Worm (Caenorhabditis elegans) whole organism, late embryonic: ENCODE results near the gene T26H5.8.
A peak's percentile ranks its signal among the peaks of the same experiment; 100 is the strongest.

ENCODE experiments used
- C08G9.2 ChIP-seq: sonication (generic microtip); optimal IDR thresholded peaks from 2 replicates; lab custom pipeline; 2016; ENCODE audit warnings: mild to moderate bottlenecking, missing genetic modification characterization, moderate library complexity, missing compliant biosample characterization
- C38D4.7 ChIP-seq: fragments of 200-800 bp; sonication (Bioruptor generic); optimal IDR thresholded peaks from 2 replicates; lab custom pipeline; 2018; ENCODE audit warnings: mild to moderate bottlenecking, missing genetic modification characterization, moderate library complexity, missing compliant biosample characterization
- F13H6.1 ChIP-seq: sonication (generic microtip); optimal IDR thresholded peaks from 2 replicates; lab custom pipeline; 2016; ENCODE audit warnings: missing genetic modification characterization, missing compliant biosample characterization
- K02D7.2 ChIP-seq: sonication (generic microtip); optimal IDR thresholded peaks from 2 replicates; lab custom pipeline; 2017; ENCODE audit warnings: mild to moderate bottlenecking, missing genetic modification characterization, missing compliant biosample characterization
- K09A11.1 ChIP-seq: sonication (generic microtip); optimal IDR thresholded peaks from 2 replicates; lab custom pipeline; 2017; ENCODE audit warnings: antibody characterized with exemption, mild to moderate bottlenecking, missing genetic modification characterization, missing compliant biosample characterization; ENCODE audit not compliant: insufficient read depth
- Y22D7AL.16 ChIP-seq: sonication (generic microtip); optimal IDR thresholded peaks from 2 replicates; lab custom pipeline; 2016; ENCODE audit warnings: missing genetic modification characterization, missing compliant biosample characterization
- ahr-1 ChIP-seq: sonication (generic microtip); optimal IDR thresholded peaks from 2 replicates; lab custom pipeline; 2016; ENCODE audit warnings: missing genetic modification characterization, missing compliant biosample characterization
- ceh-19 ChIP-seq: fragments of 200-800 bp; sonication (Bioruptor generic); optimal IDR thresholded peaks from 2 replicates; lab custom pipeline; 2018; ENCODE audit warnings: mild to moderate bottlenecking, missing genetic modification characterization, missing compliant biosample characterization
- ceh-31 ChIP-seq: sonication (generic microtip); optimal IDR thresholded peaks from 2 replicates; lab custom pipeline; 2016; ENCODE audit warnings: missing genetic modification characterization, missing compliant biosample characterization
- ceh-9 ChIP-seq: sonication (generic microtip); optimal IDR thresholded peaks from 2 replicates; lab custom pipeline; 2016; ENCODE audit warnings: mild to moderate bottlenecking, missing genetic modification characterization, inconsistent platforms, missing compliant biosample characterization
- che-1 ChIP-seq: sonication (generic microtip); optimal IDR thresholded peaks from 2 replicates; lab custom pipeline; 2016; ENCODE audit warnings: mild to moderate bottlenecking, missing genetic modification characterization, missing compliant biosample characterization
- dmd-4 ChIP-seq: sonication (generic microtip); optimal IDR thresholded peaks from 2 replicates; lab custom pipeline; 2016; ENCODE audit warnings: borderline replicate concordance, missing genetic modification characterization, missing compliant biosample characterization
- elt-2 ChIP-seq: sonication (generic microtip); optimal IDR thresholded peaks from 2 replicates; lab custom pipeline; 2016; ENCODE audit warnings: missing genetic modification reagents, missing genetic modification characterization, missing compliant biosample characterization
- ets-4 ChIP-seq: sonication (generic microtip); optimal IDR thresholded peaks from 2 replicates; lab custom pipeline; 2016; ENCODE audit warnings: missing genetic modification characterization, missing compliant biosample characterization
- fax-1 ChIP-seq: sonication (generic microtip); optimal IDR thresholded peaks from 2 replicates; lab custom pipeline; 2016; ENCODE audit warnings: missing genotype, missing genetic modification characterization, missing compliant biosample characterization
- fkh-6 ChIP-seq: sonication (generic microtip); optimal IDR thresholded peaks from 2 replicates; lab custom pipeline; 2016; ENCODE audit warnings: missing genetic modification characterization, missing compliant biosample characterization
- gmeb-2 ChIP-seq: sonication (generic microtip); optimal IDR thresholded peaks from 2 replicates; lab custom pipeline; 2016; ENCODE audit warnings: missing genetic modification characterization, inconsistent platforms, missing compliant biosample characterization
- hlh-30 ChIP-seq: sonication (generic microtip); optimal IDR thresholded peaks from 2 replicates; lab custom pipeline; 2017; ENCODE audit warnings: antibody characterized with exemption, missing genetic modification characterization, missing compliant biosample characterization; ENCODE audit not compliant: insufficient read depth
- hlh-8 ChIP-seq: sonication (generic microtip); optimal IDR thresholded peaks from 2 replicates; lab custom pipeline; 2016; ENCODE audit warnings: missing genotype, missing genetic modification characterization, missing compliant biosample characterization
- lim-6 ChIP-seq: sonication (generic microtip); optimal IDR thresholded peaks from 2 replicates; lab custom pipeline; 2016; ENCODE audit warnings: missing genetic modification characterization, missing compliant biosample characterization
- lin-11 ChIP-seq: fragments of 200-800 bp; sonication (Bioruptor generic); optimal IDR thresholded peaks from 2 replicates; lab custom pipeline; 2018; ENCODE audit warnings: mild to moderate bottlenecking, missing genetic modification characterization, missing compliant biosample characterization
- nfya-1 ChIP-seq: sonication (generic microtip); optimal IDR thresholded peaks from 2 replicates; lab custom pipeline; 2017; ENCODE audit warnings: missing genetic modification characterization, mild to moderate bottlenecking, missing compliant biosample characterization, antibody characterized with exemption, moderate library complexity
- npax-4 ChIP-seq: sonication (generic microtip); optimal IDR thresholded peaks from 2 replicates; lab custom pipeline; 2016; ENCODE audit warnings: missing genetic modification characterization, missing compliant biosample characterization
- pat-9 ChIP-seq: fragments of 200-800 bp; sonication (Bioruptor generic); optimal IDR thresholded peaks from 2 replicates; lab custom pipeline; 2018; ENCODE audit warnings: mild to moderate bottlenecking, missing genetic modification characterization, moderate library complexity, missing compliant biosample characterization
- pax-1 ChIP-seq: fragments of 150-350 bp; optimal IDR thresholded peaks from 2 replicates; lab custom pipeline; 2014; ENCODE audit warnings: missing biosample characterization, missing genetic modification characterization
- pha-2 ChIP-seq: sonication (generic microtip); optimal IDR thresholded peaks from 2 replicates; lab custom pipeline; 2017; ENCODE audit warnings: mild to moderate bottlenecking, missing genetic modification characterization, missing compliant biosample characterization
- pha-4 ChIP-seq: fragments of 150-350 bp; optimal IDR thresholded peaks from 2 replicates; lab custom pipeline; 2018; ENCODE audit warnings: missing biosample characterization, missing genetic modification reagents, missing genetic modification characterization
- pqm-1 ChIP-seq: sonication (generic microtip); optimal IDR thresholded peaks from 2 replicates; lab custom pipeline; 2016; ENCODE audit warnings: missing genetic modification characterization, missing compliant biosample characterization
- pros-1 ChIP-seq: fragments of 150-350 bp; optimal IDR thresholded peaks from 2 replicates; lab custom pipeline; 2014; ENCODE audit warnings: missing biosample characterization, missing genetic modification reagents, missing genetic modification characterization
- ref-2 ChIP-seq: sonication (generic microtip); optimal IDR thresholded peaks from 2 replicates; lab custom pipeline; 2016; ENCODE audit warnings: missing genetic modification characterization, missing compliant biosample characterization
- rnt-1 ChIP-seq: sonication (generic microtip); optimal IDR thresholded peaks from 2 replicates; lab custom pipeline; 2016; ENCODE audit warnings: missing genetic modification characterization, missing compliant biosample characterization
- sdc-2 ChIP-seq: sonication (generic microtip); optimal IDR thresholded peaks from 2 replicates; lab custom pipeline; 2016; ENCODE audit warnings: missing genotype, missing genetic modification characterization, missing compliant biosample characterization
- syd-9 ChIP-seq: sonication (generic microtip); optimal IDR thresholded peaks from 2 replicates; lab custom pipeline; 2016; ENCODE audit warnings: mild to moderate bottlenecking, missing genetic modification characterization, moderate library complexity, missing compliant biosample characterization
- tbx-2 ChIP-seq: sonication (generic microtip); optimal IDR thresholded peaks from 2 replicates; lab custom pipeline; 2016; ENCODE audit warnings: missing genetic modification characterization, missing compliant biosample characterization
- tbx-7 ChIP-seq: sonication (generic microtip); optimal IDR thresholded peaks from 2 replicates; lab custom pipeline; 2016; ENCODE audit warnings: missing genotype, missing genetic modification characterization, missing compliant biosample characterization
- unc-3 ChIP-seq, 2 experiments: fragments of 200-800 bp in 1 of 2; sonication (Bioruptor generic) in 1 of 2; sonication (generic microtip) in 1 of 2; conservative IDR thresholded peaks in 1 of 2; optimal IDR thresholded peaks in 1 of 2; 2 replicates each; pipeline versions ENCODE4 v1.3.6 to Lab custom; 2016 to 2022; ENCODE audit warnings: missing compliant biosample characterization in 2 of 2, missing genetic modification characterization in 2 of 2, missing genetic modification reagents in 1 of 2
- unc-42 ChIP-seq: sonication (generic microtip); optimal IDR thresholded peaks from 2 replicates; lab custom pipeline; 2016; ENCODE audit warnings: missing genotype, missing genetic modification characterization, missing compliant biosample characterization
- unc-55 ChIP-seq: sonication (generic microtip); optimal IDR thresholded peaks from 2 replicates; lab custom pipeline; 2017; ENCODE audit warnings: missing biosample characterization, missing genetic modification reagents, missing genetic modification characterization
- zip-5 ChIP-seq: sonication (generic microtip); optimal IDR thresholded peaks from 2 replicates; lab custom pipeline; 2016; ENCODE audit warnings: missing genetic modification characterization, missing compliant biosample characterization
- ztf-16 ChIP-seq: sonication (generic microtip); optimal IDR thresholded peaks from 2 replicates; lab custom pipeline; 2017; ENCODE audit warnings: missing genetic modification characterization, missing compliant biosample characterization

T26H5.8 gene

DNA sequence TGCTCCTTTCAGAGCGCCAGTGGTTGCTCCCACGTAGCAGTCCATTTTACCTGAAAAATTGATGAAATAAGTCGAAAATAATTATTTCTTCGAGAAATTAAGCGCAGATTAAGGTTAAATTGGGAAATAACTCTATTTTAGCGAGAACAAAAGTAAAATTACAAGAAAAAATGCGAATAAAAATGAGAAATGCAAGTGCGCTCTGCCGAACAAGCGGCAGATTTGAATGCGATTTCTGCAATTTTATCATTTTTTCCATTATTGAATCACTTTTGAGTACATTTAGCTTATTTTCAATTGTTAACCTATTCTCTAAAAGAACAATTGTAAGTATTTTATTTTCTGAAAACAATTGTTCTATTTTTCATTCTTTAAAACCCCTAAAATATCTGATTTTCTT lies 37.6 kb downstream of the T26H5.8 start, which contains the start of gene T06E6.1:
Gene T06E6.1 (minus strand): TSS at position 56 of the 400 bp plus-strand sequence.
- no peak for TF ChIP-seq C38D4.7 (GFP tag; lab: Kevin White, UChicago)
- TF ChIP-seq unc-3 (GFP tag; conservative IDR thresholded peaks at IDR 0.05; lab: Robert Waterston, UW) = no peak
- TF ChIP-seq unc-3 (tag; optimal IDR thresholded peaks at IDR 0.05; lab: Kevin White, UChicago) = no peak
- TF ChIP-seq zip-5 (tag; lab: Kevin White, UChicago) = no peak
- TF ChIP-seq ceh-19 (GFP tag; lab: Kevin White, UChicago) = no peak
- no peak for TF ChIP-seq Y22D7AL.16 (tag; lab: Kevin White, UChicago)
- TF ChIP-seq K09A11.1 (tag; lab: Kevin White, UChicago) = no peak
- TF ChIP-seq lin-11 (tag; lab: Kevin White, UChicago) = no peak
- no peak for TF ChIP-seq K02D7.2 (tag; lab: Kevin White, UChicago)
- no peak for TF ChIP-seq dmd-4 (tag; lab: Kevin White, UChicago)
- no peak for TF ChIP-seq pha-2 (tag; lab: Kevin White, UChicago)
- TF ChIP-seq ztf-16 (tag; lab: Kevin White, UChicago) = no peak
- no peak for TF ChIP-seq ets-4 (tag; lab: Kevin White, UChicago)
- no peak for TF ChIP-seq ceh-9 (tag; lab: Kevin White, UChicago)
- no peak for TF ChIP-seq syd-9
- TF ChIP-seq ref-2 (tag; lab: Kevin White, UChicago) = no peak
- no peak for TF ChIP-seq pros-1 (tag; lab: Kevin White, UChicago)
- TF ChIP-seq pqm-1 (tag; lab: Kevin White, UChicago) = no peak
- no peak for TF ChIP-seq pha-4
- TF ChIP-seq C08G9.2 = no peak

DNA sequence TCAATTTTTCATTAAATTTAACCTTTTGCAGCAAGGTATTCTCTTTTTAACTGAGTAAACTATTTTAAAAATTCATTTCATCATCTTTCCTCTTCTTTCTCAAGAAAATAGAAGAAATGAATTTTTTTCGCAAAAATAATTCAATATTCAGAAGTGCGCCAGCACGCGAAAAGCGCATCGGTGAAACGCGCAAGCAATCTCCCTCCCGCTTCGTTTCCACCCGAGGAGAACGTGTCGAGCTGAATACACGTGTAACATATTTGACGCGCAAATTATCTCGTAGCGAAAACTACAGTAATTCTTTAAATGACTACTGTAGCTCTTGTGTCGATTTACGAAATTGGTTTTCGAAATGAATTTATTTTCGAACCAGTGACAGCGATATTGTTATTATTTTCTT lies 40.5 kb downstream of the T26H5.8 start:
- TF ChIP-seq nfya-1 (tag; lab: Kevin White, UChicago) (no peak), rnt-1 (tag; lab: Kevin White, UChicago) (no peak), unc-42 (tag; lab: Kevin White, UChicago) (peak; percentile 17), hlh-30 (no peak)

DNA sequence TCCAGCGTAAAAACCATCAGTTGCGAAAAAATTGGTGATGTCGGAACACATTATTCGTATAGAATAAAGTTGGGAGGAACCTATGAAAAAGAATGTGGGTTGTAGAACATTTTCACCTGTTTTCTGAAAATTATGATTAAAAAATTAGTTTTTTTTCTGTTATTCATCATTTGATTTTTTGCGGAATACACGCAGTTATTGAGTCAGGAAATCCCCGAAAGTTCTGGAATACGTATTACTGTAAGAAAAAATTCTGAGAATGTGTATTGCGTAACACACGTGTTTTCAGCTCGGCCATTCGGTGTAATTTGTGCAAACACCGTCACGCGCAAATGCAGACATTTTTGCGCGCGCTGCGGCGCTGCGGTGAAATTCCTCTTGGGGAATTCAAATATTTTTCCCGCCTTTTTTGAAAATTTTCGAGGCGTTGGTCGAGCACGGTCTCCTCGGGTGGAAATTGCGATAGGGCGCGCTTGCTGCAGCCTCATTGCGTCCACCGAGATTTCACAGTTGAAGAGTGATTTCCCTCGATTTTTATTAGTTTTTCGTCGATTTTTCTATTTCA lies 43.6 kb downstream of the T26H5.8 start, which contains the start of gene srh-170:
Gene srh-170 (minus strand): TSS at position 51 of the 565 bp plus-strand sequence.
- TF ChIP-seq elt-2 (peak; percentile 7), hlh-8 (tag; lab: Kevin White, UChicago) (no peak)

DNA sequence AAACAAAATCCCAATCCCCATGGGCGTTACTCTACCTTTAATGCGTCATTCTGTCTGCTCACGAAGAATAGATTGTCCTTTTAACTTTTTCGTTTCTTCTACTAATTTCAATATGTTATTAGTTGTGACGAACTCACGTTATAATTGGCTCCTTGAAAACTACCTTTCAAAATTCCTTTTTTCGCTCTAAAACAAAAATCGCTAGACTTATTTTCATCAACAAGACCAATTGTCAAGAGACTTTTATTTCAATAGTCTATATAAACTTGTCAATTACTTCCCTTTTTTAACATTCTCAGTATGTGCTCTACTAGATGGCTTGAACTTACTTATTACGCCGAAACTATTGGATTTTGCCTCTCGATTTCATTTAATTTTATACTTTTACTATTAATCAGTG lies 47.8 kb downstream of the T26H5.8 start, which contains the start of gene str-102:
Gene str-102 (plus strand): TSS at position 301 of the 400 bp plus-strand sequence.
- TF ChIP-seq fkh-6 (tag; lab: Kevin White, UChicago) = no peak
- TF ChIP-seq tbx-2 (tag; lab: Kevin White, UChicago) = no peak
- TF ChIP-seq ets-4 (tag; lab: Kevin White, UChicago) = no peak
- no peak for TF ChIP-seq unc-3 (GFP tag; conservative IDR thresholded peaks at IDR 0.05; lab: Robert Waterston, UW)
- TF ChIP-seq unc-3 (tag; optimal IDR thresholded peaks at IDR 0.05; lab: Kevin White, UChicago) = no peak
- no peak for TF ChIP-seq elt-2
- no peak for TF ChIP-seq npax-4
- no peak for TF ChIP-seq syd-9
- no peak for TF ChIP-seq sdc-2 (tag; lab: Kevin White, UChicago)
- TF ChIP-seq fax-1 (tag; lab: Kevin White, UChicago) = no peak
- TF ChIP-seq tbx-7 = no peak
- no peak for TF ChIP-seq ahr-1 (tag; lab: Kevin White, UChicago)
- TF ChIP-seq ceh-31 (tag; lab: Kevin White, UChicago) = no peak
- no peak for TF ChIP-seq F13H6.1 (tag; lab: Kevin White, UChicago)
- TF ChIP-seq gmeb-2 (tag; lab: Kevin White, UChicago) = no peak
- no peak for TF ChIP-seq pax-1
- no peak for TF ChIP-seq pat-9 (tag; lab: Kevin White, UChicago)
- TF ChIP-seq che-1 (tag; lab: Kevin White, UChicago) = no peak
- TF ChIP-seq lim-6 (tag; lab: Kevin White, UChicago) = no peak
- no peak for TF ChIP-seq unc-55 (GFP tag; lab: Kevin White, UChicago)
